Fruit fly (Drosophila melanogaster): Measurements from ENCODE around the gene CG1924.

CG1924 gene

dm6 chrX:12203555-12203955 is 25.1 kb upstream of the CG1924 start (continued):
- peak; percentile 56 for TF ChIP-seq CG2678 (tag; optimal IDR thresholded peaks at IDR 0.05)
- 0 out of 2 replicates have a peak, but pooled peaks have one; percentile 36 for TF ChIP-seq E2f1 (GFP tag; IDR thresholded peaks at IDR 0.05)
- peak; percentile 81 for TF ChIP-seq otp (GFP tag; IDR thresholded peaks at IDR 0.05)
- peak; percentile 66 for TF ChIP-seq CG1832 (GFP tag; optimal IDR thresholded peaks at IDR 0.05)
- no peak for TF ChIP-seq eve (GFP tag; optimal IDR thresholded peaks at IDR 0.05)
- peak; percentile 39 for TF ChIP-seq CG14441 (GFP tag; IDR thresholded peaks at IDR 0.05)
- TF ChIP-seq CG31388 (GFP tag; optimal IDR thresholded peaks at IDR 0.05) = no peak
- TF ChIP-seq trem (tag; optimal IDR thresholded peaks at IDR 0.05) = peak; percentile 31
- peak; percentile 48 for TF ChIP-seq phol (tag; optimal IDR thresholded peaks at IDR 0.05)
- peak; percentile 40; the same call in 1 of the 2 replicates for TF ChIP-seq ap (GFP tag; IDR thresholded peaks at IDR 0.05)
- 0 out of 2 replicates have a peak, but pooled peaks have one; percentile 32 for TF ChIP-seq CG8765 (GFP tag; IDR thresholded peaks at IDR 0.05)
- no peak for TF ChIP-seq h (optimal IDR thresholded peaks at IDR 0.05)
- TF ChIP-seq D19B (GFP tag; optimal IDR thresholded peaks at IDR 0.05) = peak; percentile 24
- TF ChIP-seq Ets65A (GFP tag) = peak; percentile 92
- TF ChIP-seq wor (GFP tag; IDR thresholded peaks at IDR 0.05) = no peak
- TF ChIP-seq fd102C (GFP tag; optimal IDR thresholded peaks at IDR 0.05) = peak; percentile 68
- TF ChIP-seq Usf (GFP tag; optimal IDR thresholded peaks at IDR 0.05) = no peak
- TF ChIP-seq hb (GFP tag; IDR thresholded peaks at IDR 0.05; ENCODE audit: partially characterized antibody) = no peak
- TF ChIP-seq CG4282 (GFP tag; optimal IDR thresholded peaks at IDR 0.05) = no peak
- peak; percentile 23 for TF ChIP-seq CG1647 (GFP tag; optimal IDR thresholded peaks at IDR 0.05)
- TF ChIP-seq z (GFP tag; IDR thresholded peaks at IDR 0.05) = peak; percentile 64; the same call in 2 of the 3 replicates
- peak; percentile 57 for TF ChIP-seq CG10209 (GFP tag; optimal IDR thresholded peaks at IDR 0.05)
- TF ChIP-seq CG5180 (GFP tag; optimal IDR thresholded peaks at IDR 0.05) = peak; percentile 66
- no peak for TF ChIP-seq usp (GFP tag; optimal IDR thresholded peaks at IDR 0.05)
- no peak for TF ChIP-seq Fer2 (tag; optimal IDR thresholded peaks at IDR 0.05)
- TF ChIP-seq br (optimal IDR thresholded peaks at IDR 0.05) = no peak
- no peak for TF ChIP-seq TFAM (GFP tag; optimal IDR thresholded peaks at IDR 0.05)
- peak; percentile 69 for TF ChIP-seq CG15269 (tag; optimal IDR thresholded peaks at IDR 0.05)
- TF ChIP-seq Xbp1 (GFP tag; optimal IDR thresholded peaks at IDR 0.05) = peak; percentile 39
- peak; percentile 76 for TF ChIP-seq CG34422 (GFP tag; IDR thresholded peaks at IDR 0.05)
- peak; percentile 27 for TF ChIP-seq tin (GFP tag; optimal IDR thresholded peaks at IDR 0.05)
- TF ChIP-seq toy (GFP tag; IDR thresholded peaks at IDR 0.05) = no peak
- TF ChIP-seq bbx (GFP tag; IDR thresholded peaks at IDR 0.05; ENCODE audit: partially characterized antibody) = peak; percentile 68
- peak; percentile 57 for TF ChIP-seq Nf-YB (GFP tag; optimal IDR thresholded peaks at IDR 0.05)
- peak; percentile 46 for TF ChIP-seq run (tag; optimal IDR thresholded peaks at IDR 0.05)
- 0 out of 2 replicates have a peak, but pooled peaks have one; percentile 55 for TF ChIP-seq seq (GFP tag; IDR thresholded peaks at IDR 0.05)
- TF ChIP-seq Oli (tag; optimal IDR thresholded peaks at IDR 0.05) = peak; percentile 50
- peak; percentile 22 for TF ChIP-seq ind (GFP tag; optimal IDR thresholded peaks at IDR 0.05)
- TF ChIP-seq Oaz (GFP tag; IDR thresholded peaks at IDR 0.05) = peak; percentile 24; the same call in 1 of the 2 replicates
- TF ChIP-seq Eip74EF (GFP tag; optimal IDR thresholded peaks at IDR 0.05) = peak in 1 of 2 experiments; percentile 62
- peak; percentile 79 for TF ChIP-seq wek (GFP tag; optimal IDR thresholded peaks at IDR 0.05)
- TF ChIP-seq Aef1 (GFP tag; IDR thresholded peaks at IDR 0.05) = no peak
- TF ChIP-seq CG4328 (GFP tag; optimal IDR thresholded peaks at IDR 0.05) = peak; percentile 72
- TF ChIP-seq jigr1 (GFP tag; IDR thresholded peaks at IDR 0.05) = no peak
- no peak for TF ChIP-seq Lpt (GFP tag; optimal IDR thresholded peaks at IDR 0.05)
- TF ChIP-seq croc (GFP tag; conservative IDR thresholded peaks at IDR 0.05) = no peak
- no peak for TF ChIP-seq Kr (GFP tag; optimal IDR thresholded peaks at IDR 0.05)
- peak; percentile 75 for TF ChIP-seq scrt (GFP tag; optimal IDR thresholded peaks at IDR 0.05)
- peak; percentile 79 for TF ChIP-seq CG17568 (GFP tag; optimal IDR thresholded peaks at IDR 0.05)
- peak; percentile 31 for TF ChIP-seq CG8281 (tag; optimal IDR thresholded peaks at IDR 0.05)
- peak; percentile 57 for TF ChIP-seq CG31365 (tag; optimal IDR thresholded peaks at IDR 0.05)

All from whole organism, embryonic.